Worm (Caenorhabditis elegans) whole organism, L3 larva: ENCODE results near the gene micu-1.

Source experiments
- R02D3.7 ChIP-seq: fragments of 150-350 bp; optimal IDR thresholded peaks from 2 replicates; lab custom pipeline; 2014; ENCODE audit warnings: missing biosample characterization, missing genetic modification characterization
- nhr-12 ChIP-seq: fragments of 150-350 bp; optimal IDR thresholded peaks from 2 replicates; lab custom pipeline; 2014; ENCODE audit warnings: missing biosample characterization, missing genetic modification characterization
- nhr-25 ChIP-seq: sonication (generic microtip); optimal IDR thresholded peaks from 2 replicates; lab custom pipeline; 2017; ENCODE audit warnings: missing biosample characterization, missing genetic modification characterization

ce11 chrIV:13303442-13303841 lies 5.7 kb downstream of the micu-1 start, which contains the start of gene Y67H2A.7:
- TF ChIP-seq nhr-12 (tag; lab: Kevin White, UChicago) (no peak), nhr-25 (no peak), R02D3.7 (tag; lab: Kevin White, UChicago) (no peak)
